Worm (Caenorhabditis elegans): ENCODE data around the gene Y73B6BL.270.
A peak's percentile ranks its signal among the peaks of the same experiment; 100 is the strongest.
"Not testable (repeated sequence)": the region's sequence is repeated elsewhere in the genome, so short reads cannot be mapped to it uniquely, and the experiment has no call there.

Y73B6BL.270 gene

DNA sequence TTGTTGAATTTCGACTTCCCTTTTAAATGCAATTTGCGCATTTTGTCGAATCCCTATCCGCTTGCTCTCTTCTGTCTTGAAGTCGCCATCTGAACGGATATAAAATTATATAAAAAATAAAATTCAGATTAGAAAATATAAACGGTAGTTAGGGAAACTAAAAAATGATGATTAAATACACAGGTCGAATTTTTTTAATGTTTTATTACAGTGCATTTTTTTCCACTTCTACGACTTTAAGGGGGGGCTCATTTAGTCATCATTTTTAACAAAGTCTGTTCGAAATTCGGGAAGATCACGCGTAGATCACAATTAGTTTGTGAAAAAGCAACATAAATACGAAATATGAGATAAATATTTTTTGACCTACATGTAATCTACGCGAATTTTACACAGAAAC, 22.3 kb upstream of the Y73B6BL.270 start, which contains the start of gene Y73B6BL.14:
TSS of gene Y73B6BL.14 (minus strand) at position 101 of the 400 bp plus-strand sequence.
- TF ChIP-seq lin-13 (GFP tag; optimal IDR thresholded peaks at IDR 0.05) (no peak), madf-9 (GFP tag; conservative IDR thresholded peaks at IDR 0.05) (no peak)

DNA sequence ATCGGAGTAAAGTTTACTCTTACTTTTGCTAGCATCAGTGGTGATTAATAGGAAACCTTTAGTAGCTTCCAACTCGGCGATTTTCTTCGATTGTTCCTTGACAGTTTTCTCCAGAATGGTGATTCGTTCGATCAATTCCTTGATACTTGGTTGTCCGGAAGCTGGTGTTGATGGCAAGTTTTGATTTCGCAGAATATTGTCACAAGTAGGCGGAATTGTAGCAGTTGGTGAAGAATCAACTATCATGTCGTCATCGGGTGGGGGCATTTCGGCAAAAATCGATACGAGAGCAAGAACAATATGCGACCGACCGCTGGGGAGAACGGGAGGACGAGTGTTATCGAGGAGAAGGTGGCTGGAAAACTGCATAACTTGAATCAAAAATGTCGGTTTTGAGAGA, 17.9 kb upstream of the Y73B6BL.270 start, which contains the start of gene Y73B6BL.289:
TSS of gene Y73B6BL.289 (plus strand) at position 301 of the 400 bp plus-strand sequence.
- TF ChIP-seq snpc-4 (tag; optimal IDR thresholded peaks at IDR 0.05); nhr-6 (tag; optimal IDR thresholded peaks at IDR 0.05); mdt-29 (GFP tag; IDR thresholded peaks at IDR 0.05): not testable (repeated sequence)

DNA sequence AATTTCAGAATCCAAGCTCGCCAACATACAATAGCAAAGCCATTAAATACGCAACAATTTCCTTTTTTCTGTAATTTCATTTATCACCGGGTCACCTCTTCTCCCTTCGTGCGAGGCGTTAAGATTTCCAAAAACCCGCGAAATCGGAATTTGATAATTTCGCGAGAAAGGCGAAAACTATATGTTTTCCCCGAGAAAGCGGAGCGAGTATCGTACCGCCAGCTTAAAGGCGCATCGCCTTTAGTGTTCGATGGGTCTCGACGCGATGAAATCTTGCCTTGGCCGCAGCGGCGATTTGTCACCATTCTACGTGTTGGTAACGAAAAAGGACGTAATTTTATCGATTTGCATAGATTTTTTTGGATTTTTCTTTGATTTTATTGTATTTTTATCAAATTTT, 17.3 kb upstream of the Y73B6BL.270 start:
- TF ChIP-seq snpc-1.2 (GFP tag; IDR thresholded peaks at IDR 0.05): peak; percentile 75

DNA sequence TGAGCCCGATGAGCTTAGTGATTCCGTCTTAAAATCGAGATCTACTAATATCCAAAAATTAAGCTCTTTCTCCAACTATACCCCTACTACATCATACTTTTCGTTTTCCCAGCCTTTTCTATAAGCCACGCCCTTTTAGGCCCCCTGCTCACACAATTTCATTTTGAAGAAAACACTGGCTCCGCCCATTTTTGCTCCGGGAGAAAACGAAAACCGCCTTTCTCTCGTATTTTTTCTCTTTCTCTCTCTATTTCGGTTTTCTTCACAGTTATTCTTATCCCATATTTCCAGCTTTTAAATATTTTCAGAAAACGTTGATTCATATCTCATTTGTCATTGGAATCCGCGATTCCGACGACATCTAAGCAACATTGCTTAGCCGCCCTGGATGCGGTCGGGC, 3.5 kb upstream of the Y73B6BL.270 start, which contains the start of gene Y73B6BL.47:
TSS of gene Y73B6BL.47 (plus strand) at position 301 of the 400 bp plus-strand sequence.
- TF ChIP-seq hlh-30 (tag; optimal IDR thresholded peaks at IDR 0.05; ENCODE audit: insufficient read depth) (no peak), ZK337.2 (GFP tag; IDR thresholded peaks at IDR 0.05) (no peak), nhr-48 (tag; optimal IDR thresholded peaks at IDR 0.05) (no peak), dmd-6 (GFP tag; IDR thresholded peaks at IDR 0.05) (no peak), Y48G9A.11 (GFP tag; IDR thresholded peaks at IDR 0.05) (no peak), fkh-10 (GFP tag; optimal IDR thresholded peaks at IDR 0.05) (no peak)

DNA sequence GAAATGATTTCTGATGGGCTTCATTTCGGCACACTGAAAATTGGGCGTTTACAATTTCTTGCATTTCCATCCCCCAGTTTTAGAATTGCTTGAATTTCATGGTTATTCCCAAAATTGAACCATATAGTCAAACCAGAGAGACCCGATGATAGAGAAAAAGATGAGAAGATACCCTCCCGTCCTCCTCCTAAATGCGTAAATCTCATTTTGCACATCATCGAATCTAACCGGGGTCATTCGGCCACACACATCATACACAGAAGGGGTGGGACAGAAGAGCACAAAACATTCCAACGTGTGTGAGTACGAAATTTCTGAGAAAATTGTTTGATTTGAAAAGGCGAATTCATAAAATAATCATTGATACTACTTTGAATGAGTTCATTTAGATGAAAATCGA, 1.5 kb upstream of the Y73B6BL.270 start:
- TF ChIP-seq nhr-111 (GFP tag; optimal IDR thresholded peaks at IDR 0.05): no peak

DNA sequence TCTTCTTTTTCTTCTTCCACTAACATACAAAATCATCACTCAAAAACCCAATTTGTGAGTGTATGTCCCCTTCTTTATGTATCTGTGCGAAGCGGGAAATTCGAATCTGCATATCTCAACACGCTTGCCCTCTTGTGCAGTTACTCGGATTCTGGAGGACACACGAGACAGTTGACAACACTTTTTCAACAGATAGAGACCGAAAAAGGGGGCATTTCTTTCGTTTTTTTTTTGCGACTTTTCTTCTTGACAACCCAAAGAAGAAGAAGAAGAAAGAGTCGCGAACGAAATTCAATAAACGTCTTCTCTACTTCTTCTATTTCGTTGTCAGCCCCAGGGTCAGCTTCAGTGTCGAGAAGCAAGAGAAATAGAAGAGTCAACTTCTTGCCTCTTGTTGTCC, 887 bp downstream of the Y73B6BL.270 start:
- peak; percentile 61 for TF ChIP-seq ces-1 (GFP tag; optimal IDR thresholded peaks at IDR 0.05)
- no peak for TF ChIP-seq nhr-28 (tag; optimal IDR thresholded peaks at IDR 0.05)
- no peak for TF ChIP-seq zfp-3 (GFP tag; conservative IDR thresholded peaks at IDR 0.05)
- TF ChIP-seq dve-1 (tag; optimal IDR thresholded peaks at IDR 0.05; ENCODE audit: insufficient read depth): no peak
- no peak for TF ChIP-seq nhr-41 (GFP tag; IDR thresholded peaks at IDR 0.05)

DNA sequence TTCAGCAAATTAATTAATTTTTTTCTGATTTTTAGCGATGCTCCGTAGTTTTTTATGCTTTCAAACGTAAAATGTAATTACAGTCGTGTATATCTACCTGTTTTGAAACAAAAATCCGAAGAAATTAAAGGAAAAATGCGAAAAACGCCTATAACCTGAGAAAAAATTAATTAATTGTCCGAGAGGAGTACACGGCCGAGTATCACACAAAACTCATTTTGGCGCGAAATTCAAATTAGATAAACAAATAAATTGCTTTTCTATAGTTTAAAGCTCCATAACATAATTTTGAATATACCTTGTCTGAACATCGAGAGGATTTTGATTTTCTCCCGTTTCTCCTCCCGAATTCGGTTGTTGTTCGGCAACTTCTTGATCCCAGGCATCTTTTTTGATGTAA, 4.3 kb downstream of the Y73B6BL.270 start:
- TF ChIP-seq mes-2 (tag; optimal IDR thresholded peaks at IDR 0.05; ENCODE audit: poor library complexity, severe bottlenecking) (peak; percentile 83), snpc-1.2 (GFP tag; IDR thresholded peaks at IDR 0.05) (0 out of 2 replicates have a peak, but pooled peaks have one; percentile 38), madf-5 (GFP tag; IDR thresholded peaks at IDR 0.05) (no peak), dmd-9 (GFP tag; IDR thresholded peaks at IDR 0.05) (no peak), Y75B8A.6 (GFP tag; IDR thresholded peaks at IDR 0.05) (no peak), lsy-2 (tag; optimal IDR thresholded peaks at IDR 0.05) (peak in 1 of 2 experiments; percentile 52), lin-38 (GFP tag; IDR thresholded peaks at IDR 0.05) (peak; percentile 46), hmg-1.1 (GFP tag; IDR thresholded peaks at IDR 0.05) (no peak), dmd-6 (GFP tag; IDR thresholded peaks at IDR 0.05) (0 out of 2 replicates have a peak, but pooled peaks have one; percentile 12), dpl-1 (GFP tag; optimal IDR thresholded peaks at IDR 0.05) (peak; percentile 91), hif-1 (tag; optimal IDR thresholded peaks at IDR 0.05) (peak in 1 of 2 experiments; percentile 10)
